Comparison of ENCODE assay signal across 7 worm cellular contexts in the genomic region with DNA sequence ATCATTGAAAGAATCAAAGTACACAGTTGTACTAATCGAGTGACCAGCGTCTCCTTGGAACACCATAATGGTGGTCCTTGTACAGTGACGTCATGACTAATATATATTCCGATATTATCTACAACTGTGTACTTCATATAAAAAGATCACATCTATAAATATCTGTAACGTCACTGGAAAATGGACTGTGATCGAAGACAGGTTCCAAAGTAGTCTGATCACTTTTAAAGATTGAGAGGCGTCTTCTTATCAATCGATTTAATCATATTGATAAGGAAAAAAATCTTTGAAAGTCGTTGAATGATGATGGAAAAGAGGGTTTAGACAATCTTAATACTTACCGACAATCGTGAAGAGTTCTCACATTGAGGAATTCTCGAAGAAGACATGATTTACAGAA.
TF ChIP-seq lines count a peak whose summit lies in the region.

No protein-coding gene starts in this region.

TF ChIP-seq in whole organism, L1 larva, 84 proteins besides CTCF, POLR2A, EP300 and RAD21:
- TF ChIP-seq nhr-71 (tag; optimal IDR thresholded peaks at IDR 0.05; lab: Kevin White, UChicago) (peak; percentile 14), elt-2 (tag; optimal IDR thresholded peaks at IDR 0.05; lab: Kevin White, UChicago) (peak; percentile 46), mdl-1 (tag; optimal IDR thresholded peaks at IDR 0.05; lab: Kevin White, UChicago) (no peak), efl-1 (optimal IDR thresholded peaks at IDR 0.05; lab: Kevin White, UChicago) (no peak), efl-1 (GFP tag; optimal IDR thresholded peaks at IDR 0.05 in 1 of 2; lab: Kevin White, UChicago) (peak in 1 of 2 experiments; percentile 92), elt-3 (tag; optimal IDR thresholded peaks at IDR 0.05; lab: Kevin White, UChicago) (peak in 1 of 6 experiments; percentile 0)

TF ChIP-seq in whole organism, L2 larva, 48 proteins besides CTCF, POLR2A, EP300 and RAD21 (continues in another document):
- TF ChIP-seq sem-4 (tag; optimal IDR thresholded peaks at IDR 0.05; lab: Kevin White, UChicago) (no peak), fos-1 (tag; optimal IDR thresholded peaks at IDR 0.05; lab: Kevin White, UChicago) (peak; percentile 1), elt-3 (tag; optimal IDR thresholded peaks at IDR 0.05; lab: Kevin White, UChicago) (no peak), peb-1 (tag; optimal IDR thresholded peaks at IDR 0.05; lab: Kevin White, UChicago) (no peak), Y55F3AM.14 (GFP tag; optimal IDR thresholded peaks at IDR 0.05; lab: Kevin White, UChicago) (no peak), R02D3.7 (tag; optimal IDR thresholded peaks at IDR 0.05; lab: Kevin White, UChicago) (no peak), alr-1 (tag; optimal IDR thresholded peaks at IDR 0.05; lab: Kevin White, UChicago) (no peak), nhr-25 (tag; optimal IDR thresholded peaks at IDR 0.05; lab: Kevin White, UChicago) (peak; percentile 34), unc-55 (GFP tag; optimal IDR thresholded peaks at IDR 0.05; lab: Kevin White, UChicago) (no peak), lsy-2 (tag; optimal IDR thresholded peaks at IDR 0.05; lab: Kevin White, UChicago) (no peak), sma-9 (GFP tag; optimal IDR thresholded peaks at IDR 0.05; lab: Kevin White, UChicago) (peak; percentile 78), sma-9 (tag; optimal IDR thresholded peaks at IDR 0.05; lab: Kevin White, UChicago) (no peak), nhr-6 (tag; optimal IDR thresholded peaks at IDR 0.05; lab: Kevin White, UChicago) (no peak), ztf-4 (tag; optimal IDR thresholded peaks at IDR 0.05; lab: Kevin White, UChicago) (no peak)

TF ChIP-seq in whole organism, L3 larva, 47 proteins besides CTCF, POLR2A, EP300 and RAD21:
- TF ChIP-seq nhr-28 (tag; optimal IDR thresholded peaks at IDR 0.05; lab: Kevin White, UChicago) (no peak), ztf-4 (tag; optimal IDR thresholded peaks at IDR 0.05; lab: Kevin White, UChicago) (no peak), elt-2 (tag; optimal IDR thresholded peaks at IDR 0.05; lab: Kevin White, UChicago) (peak; percentile 68), nhr-43 (tag; optimal IDR thresholded peaks at IDR 0.05; lab: Kevin White, UChicago; ENCODE audit: poor library complexity, severe bottlenecking) (peak; percentile 30), pha-4 (tag; optimal IDR thresholded peaks at IDR 0.05; lab: Kevin White, UChicago) (peak; percentile 1), nhr-12 (tag; optimal IDR thresholded peaks at IDR 0.05; lab: Kevin White, UChicago) (no peak), ceh-82 (tag; optimal IDR thresholded peaks at IDR 0.05; lab: Kevin White, UChicago) (no peak), elt-1 (tag; optimal IDR thresholded peaks at IDR 0.05; lab: Kevin White, UChicago) (peak; percentile 97), zag-1 (tag; optimal IDR thresholded peaks at IDR 0.05; lab: Kevin White, UChicago) (no peak), nhr-23 (tag; optimal IDR thresholded peaks at IDR 0.05; lab: Kevin White, UChicago) (peak; percentile 50), pqm-1 (tag; optimal IDR thresholded peaks at IDR 0.05; lab: Kevin White, UChicago) (peak; percentile 68), ceh-28 (tag; optimal IDR thresholded peaks at IDR 0.05; lab: Kevin White, UChicago) (peak; percentile 72)

TF ChIP-seq in whole organism, L4 larva, 104 proteins besides CTCF, POLR2A, EP300 and RAD21 (continues in another document):
- no peak for TF ChIP-seq madf-5 (GFP tag; IDR thresholded peaks at IDR 0.05; lab: Robert Waterston, UW)
- no peak for TF ChIP-seq daf-8 (GFP tag; IDR thresholded peaks at IDR 0.05; lab: Robert Waterston, UW)
- no peak for TF ChIP-seq fkh-10 (GFP tag; optimal IDR thresholded peaks at IDR 0.05; lab: Kevin White, UChicago)
- TF ChIP-seq nhr-25 (tag; optimal IDR thresholded peaks at IDR 0.05; lab: Kevin White, UChicago; ENCODE audit: borderline replicate concordance, insufficient read depth) = no peak
- no peak for TF ChIP-seq tag-97 (GFP tag; IDR thresholded peaks at IDR 0.05; lab: Robert Waterston, UW)
- no peak for TF ChIP-seq zag-1 (tag; optimal IDR thresholded peaks at IDR 0.05; lab: Kevin White, UChicago)
- TF ChIP-seq unc-62 (GFP tag; optimal IDR thresholded peaks at IDR 0.05 in 1 of 2; lab: Kevin White, UChicago) = peak in 1 of 2 experiments; percentile 38
- no peak for TF ChIP-seq unc-62 (tag; optimal IDR thresholded peaks at IDR 0.05; lab: Kevin White, UChicago)
- no peak for TF ChIP-seq ama-1 (optimal IDR thresholded peaks at IDR 0.05; lab: Kevin White, UChicago)
- no peak for TF ChIP-seq mep-1 (tag; optimal IDR thresholded peaks at IDR 0.05; lab: Kevin White, UChicago)
- peak; percentile 38 for TF ChIP-seq pqm-1 (tag; optimal IDR thresholded peaks at IDR 0.05; lab: Kevin White, UChicago)
- TF ChIP-seq snpc-1.2 (GFP tag; IDR thresholded peaks at IDR 0.05; lab: Robert Waterston, UW) = no peak
- TF ChIP-seq zfp-3 (GFP tag; conservative IDR thresholded peaks at IDR 0.05; lab: Robert Waterston, UW) = no peak
- no peak for TF ChIP-seq Y105C5A.15 (GFP tag; IDR thresholded peaks at IDR 0.05; lab: Robert Waterston, UW)
- no peak for TF ChIP-seq lin-29 (GFP tag; IDR thresholded peaks at IDR 0.05; lab: Robert Waterston, UW)

TF ChIP-seq in whole organism, late embryonic, 69 proteins besides CTCF, POLR2A, EP300 and RAD21:
- TF ChIP-seq hlh-13 (GFP tag; optimal IDR thresholded peaks at IDR 0.05; lab: Kevin White, UChicago) = no peak
- peak; percentile 49 for TF ChIP-seq elt-2 (tag; optimal IDR thresholded peaks at IDR 0.05; lab: Kevin White, UChicago)

TF ChIP-seq in whole organism, mixed stage, embryonic, 35 proteins besides CTCF, POLR2A, EP300 and RAD21:
- TF ChIP-seq unc-62 (GFP tag; optimal IDR thresholded peaks at IDR 0.05; lab: Kevin White, UChicago) (no peak), ceh-39 (tag; optimal IDR thresholded peaks at IDR 0.05; lab: Kevin White, UChicago) (no peak), mab-5 (tag; optimal IDR thresholded peaks at IDR 0.05; lab: Kevin White, UChicago) (no peak), elt-1 (tag; optimal IDR thresholded peaks at IDR 0.05; lab: Kevin White, UChicago; ENCODE audit: borderline replicate concordance, insufficient read depth) (peak; percentile 95)

TF ChIP-seq in whole organism, young adult, 124 proteins besides CTCF, POLR2A, EP300 and RAD21:
- TF ChIP-seq ama-1 (optimal IDR thresholded peaks at IDR 0.05; lab: Kevin White, UChicago) (no peak), ama-1 (GFP tag; optimal IDR thresholded peaks at IDR 0.05; lab: Kevin White, UChicago) (no peak), ccch-3 (GFP tag; optimal IDR thresholded peaks at IDR 0.05; lab: Kevin White, UChicago) (no peak), nhr-80 (tag; optimal IDR thresholded peaks at IDR 0.05; lab: Kevin White, UChicago) (peak; percentile 7)
TF ChIP-seq in whole organism, young adult: peak in this region for 1.
